Worm (Caenorhabditis elegans) whole organism, L2 larva: ENCODE data around the gene ttr-53.

Experiments
- ceh-82 ChIP-seq: fragments of 150-350 bp; optimal IDR thresholded peaks from 2 replicates; lab custom pipeline; 2014; ENCODE audit warnings: missing biosample characterization, missing genetic modification characterization
- egl-27 ChIP-seq: sonication (generic microtip); optimal IDR thresholded peaks from 3 replicates; lab custom pipeline; 2017; ENCODE audit warnings: missing biosample characterization, missing genetic modification reagents, missing genetic modification characterization
- nhr-25 ChIP-seq: fragments of 150-350 bp; sonication (generic microtip); optimal IDR thresholded peaks from 3 replicates; lab custom pipeline; 2014; ENCODE audit warnings: missing biosample characterization, missing genetic modification characterization
- unc-39 ChIP-seq: fragments of 150-350 bp; optimal IDR thresholded peaks from 2 replicates; lab custom pipeline; 2014; ENCODE audit warnings: missing biosample characterization, missing genetic modification characterization
- unc-62 ChIP-seq: fragments of 150-350 bp; optimal IDR thresholded peaks from 2 replicates; lab custom pipeline; 2014; ENCODE audit warnings: missing biosample characterization, missing genetic modification reagents, missing genetic modification characterization
- ztf-4 ChIP-seq: fragments of 150-350 bp; optimal IDR thresholded peaks from 2 replicates; lab custom pipeline; 2014; ENCODE audit warnings: missing biosample characterization, missing genetic modification characterization

DNA sequence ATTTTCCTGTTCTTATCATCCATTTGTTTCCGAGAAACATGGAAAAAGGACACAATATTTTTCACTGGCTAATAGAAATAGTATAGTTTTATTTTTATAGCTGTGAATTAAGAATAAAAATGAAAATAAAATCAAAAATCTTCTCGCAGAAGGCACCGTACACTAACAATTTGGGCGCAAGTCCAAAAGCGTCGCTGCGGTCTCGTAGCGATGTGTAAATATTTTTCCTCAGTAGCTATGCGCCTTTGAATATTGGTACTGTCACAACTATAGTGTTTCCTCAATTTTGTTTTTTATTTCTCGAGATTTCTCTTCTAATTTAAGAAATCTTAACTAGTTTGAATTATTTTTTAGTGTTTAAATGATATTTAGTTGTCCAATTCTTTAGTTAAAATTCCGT, 804 bp upstream of the ttr-53 start:
- no peak for TF ChIP-seq unc-62 (GFP tag; lab: Kevin White, UChicago)
- TF ChIP-seq unc-39 (tag; lab: Kevin White, UChicago), result no peak
- TF ChIP-seq egl-27 (tag; lab: Kevin White, UChicago), result no peak
- TF ChIP-seq ztf-4 (tag; lab: Kevin White, UChicago), result no peak
- no peak for TF ChIP-seq nhr-25 (tag; lab: Kevin White, UChicago)
- TF ChIP-seq ceh-82, result no peak
